Worm (Caenorhabditis elegans): ENCODE measurements around the gene F10G7.10.

Gene F10G7.10

DNA sequence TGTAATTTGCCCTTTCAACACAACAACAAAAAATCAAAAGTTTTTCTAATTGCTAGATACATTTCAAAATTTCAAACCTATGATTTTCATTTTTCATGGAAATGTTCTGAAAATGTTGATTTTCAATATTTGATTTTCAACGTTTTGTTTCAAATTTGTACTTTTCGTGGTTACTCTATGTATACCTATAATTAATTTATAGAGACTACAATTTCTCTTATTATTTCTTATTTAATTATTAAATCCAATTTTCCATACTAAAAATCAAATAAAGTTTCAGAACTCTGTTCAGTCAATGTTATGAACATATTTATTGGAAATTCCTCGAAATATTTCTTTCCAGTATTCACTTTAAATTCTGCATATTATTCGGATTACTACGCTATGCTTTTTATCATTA lies 39.1 kb downstream of the F10G7.10 start, which contains the start of gene sre-39:
Gene sre-39 (plus strand): TSS at position 301 of the 400 bp plus-strand sequence.
- TF ChIP-seq dao-5 (tag; optimal IDR thresholded peaks at IDR 0.05) (no peak), W03F9.2 (tag; optimal IDR thresholded peaks at IDR 0.05) (no peak), him-1 (tag; optimal IDR thresholded peaks at IDR 0.05) (no peak)

ce11 chrII:4684852-4685251 lies 41.2 kb downstream of the F10G7.10 start:
- no peak for TF ChIP-seq him-1 (tag; optimal IDR thresholded peaks at IDR 0.05)
- TF ChIP-seq W03F9.2 (tag; optimal IDR thresholded peaks at IDR 0.05), result no peak
- TF ChIP-seq dao-5 (tag; optimal IDR thresholded peaks at IDR 0.05), result no peak

DNA sequence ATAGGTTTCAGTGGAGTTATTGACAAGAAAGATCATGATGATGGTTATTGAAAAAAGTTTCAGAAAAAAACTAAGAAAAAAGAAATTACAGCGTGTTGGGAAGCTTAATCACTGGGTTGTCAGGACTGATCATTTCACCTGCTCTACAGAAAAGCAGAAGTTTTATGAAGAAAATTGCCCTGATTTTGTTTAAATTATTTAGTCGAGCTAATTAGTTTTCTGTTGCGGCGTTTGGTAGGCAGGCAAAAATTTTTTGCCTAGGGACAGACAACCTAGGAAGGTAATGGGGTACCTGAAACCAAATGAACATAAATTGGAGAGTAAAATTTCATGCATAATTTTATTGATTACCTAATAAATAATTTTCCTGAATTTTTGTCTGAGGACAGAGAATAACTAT lies 42.4 kb downstream of the F10G7.10 start, which contains the start of gene sre-40:
Gene sre-40 (minus strand): TSS at position 101 of the 400 bp plus-strand sequence.
- TF ChIP-seq dao-5 (tag; optimal IDR thresholded peaks at IDR 0.05), result no peak
- TF ChIP-seq W03F9.2 (tag; optimal IDR thresholded peaks at IDR 0.05), result no peak
- no peak for TF ChIP-seq him-1 (tag; optimal IDR thresholded peaks at IDR 0.05)

DNA sequence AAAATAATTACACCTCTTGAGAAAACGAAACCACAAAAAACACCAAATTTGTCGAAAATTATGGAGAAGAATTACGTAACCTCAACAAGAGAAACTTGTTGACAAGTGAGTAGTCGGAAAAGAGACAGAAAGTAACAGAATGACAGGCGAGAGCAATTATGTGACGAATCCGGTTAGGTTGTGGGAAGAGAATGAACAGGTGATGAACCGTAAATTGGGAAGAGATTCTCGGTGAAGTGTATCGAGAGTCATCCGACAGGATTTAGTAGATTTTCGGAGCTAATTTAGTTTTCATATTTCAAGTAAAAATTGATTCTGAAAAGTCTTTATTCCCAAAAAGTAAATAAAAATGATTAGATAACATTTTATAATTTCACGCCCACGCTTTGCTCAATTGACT lies 44.7 kb downstream of the F10G7.10 start, which contains the start of gene T05A7.7:
Gene T05A7.7 (minus strand): TSS at position 101 of the 400 bp plus-strand sequence.
- no peak for TF ChIP-seq him-1 (tag; optimal IDR thresholded peaks at IDR 0.05)
- no peak for TF ChIP-seq W03F9.2 (tag; optimal IDR thresholded peaks at IDR 0.05)
- no peak for TF ChIP-seq dao-5 (tag; optimal IDR thresholded peaks at IDR 0.05)

DNA sequence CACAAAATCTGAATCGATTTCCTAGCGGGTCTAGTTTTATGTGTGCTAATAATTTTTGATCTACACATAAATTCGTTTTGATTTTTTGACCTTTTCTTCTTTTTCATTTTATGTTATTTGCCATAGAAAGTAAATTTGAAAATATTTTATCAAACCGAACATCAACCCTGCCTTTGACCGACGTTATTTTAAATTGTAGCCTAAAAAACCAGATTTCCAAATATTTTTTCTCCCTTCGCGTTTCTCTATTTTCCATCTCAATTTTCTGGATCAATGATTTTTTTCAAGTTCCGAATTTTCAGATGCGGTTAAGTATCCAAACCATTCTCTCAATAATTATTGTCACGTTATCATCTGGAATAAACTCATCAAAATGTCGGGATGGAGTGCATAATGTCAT lies 48.1 kb downstream of the F10G7.10 start, which contains the start of gene T05A7.1:
Gene T05A7.1 (plus strand): TSS at position 301 of the 400 bp plus-strand sequence.
- TF ChIP-seq dao-5 (tag; optimal IDR thresholded peaks at IDR 0.05) (no peak), him-1 (tag; optimal IDR thresholded peaks at IDR 0.05) (no peak), W03F9.2 (tag; optimal IDR thresholded peaks at IDR 0.05) (no peak)

DNA sequence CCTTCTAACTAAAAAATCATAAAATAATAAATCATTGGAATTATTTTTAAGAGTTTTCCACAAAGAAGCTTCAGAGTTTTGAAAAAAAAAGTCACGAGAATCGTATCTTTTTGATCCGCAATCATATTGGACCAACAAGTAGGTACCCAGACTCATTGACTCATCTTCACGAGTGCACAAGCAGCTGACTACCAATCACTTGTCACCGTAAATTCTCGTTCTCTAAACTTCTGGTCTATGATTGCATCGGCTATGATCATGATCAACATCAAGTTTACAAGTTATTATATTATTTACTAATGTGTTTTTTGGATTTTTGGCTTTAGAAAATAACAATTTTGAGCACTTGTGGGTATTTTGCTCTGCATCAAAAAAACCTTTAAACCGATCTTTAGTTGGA lies 49.8 kb downstream of the F10G7.10 start:
- no peak for TF ChIP-seq dao-5 (tag; optimal IDR thresholded peaks at IDR 0.05)
- no peak for TF ChIP-seq W03F9.2 (tag; optimal IDR thresholded peaks at IDR 0.05)
- no peak for TF ChIP-seq him-1 (tag; optimal IDR thresholded peaks at IDR 0.05)

DNA sequence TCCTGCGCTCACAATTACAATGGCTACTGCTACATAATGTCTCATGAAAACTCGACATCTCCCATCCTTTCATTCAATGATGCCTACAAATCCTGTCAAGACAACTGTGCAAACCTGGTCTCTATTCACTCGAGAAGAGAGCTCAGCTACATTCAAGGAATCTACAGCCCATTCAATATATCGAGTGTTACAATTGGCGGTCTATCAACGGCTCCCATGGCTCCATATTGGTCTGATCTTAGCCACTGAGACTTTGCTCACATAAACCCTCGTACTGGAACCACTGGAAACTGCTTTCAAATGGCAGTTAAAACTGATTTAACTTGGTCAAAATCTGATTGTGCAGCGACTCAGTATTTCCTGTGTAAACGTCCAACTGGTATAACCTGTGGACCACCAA lies 50.6 kb downstream of the F10G7.10 start, which contains the start of gene T05A7.3:
Gene T05A7.3 (plus strand): TSS at position 301 of the 400 bp plus-strand sequence.
- no peak for TF ChIP-seq dao-5 (tag; optimal IDR thresholded peaks at IDR 0.05)
- TF ChIP-seq W03F9.2 (tag; optimal IDR thresholded peaks at IDR 0.05), result no peak
- TF ChIP-seq him-1 (tag; optimal IDR thresholded peaks at IDR 0.05), result no peak

DNA sequence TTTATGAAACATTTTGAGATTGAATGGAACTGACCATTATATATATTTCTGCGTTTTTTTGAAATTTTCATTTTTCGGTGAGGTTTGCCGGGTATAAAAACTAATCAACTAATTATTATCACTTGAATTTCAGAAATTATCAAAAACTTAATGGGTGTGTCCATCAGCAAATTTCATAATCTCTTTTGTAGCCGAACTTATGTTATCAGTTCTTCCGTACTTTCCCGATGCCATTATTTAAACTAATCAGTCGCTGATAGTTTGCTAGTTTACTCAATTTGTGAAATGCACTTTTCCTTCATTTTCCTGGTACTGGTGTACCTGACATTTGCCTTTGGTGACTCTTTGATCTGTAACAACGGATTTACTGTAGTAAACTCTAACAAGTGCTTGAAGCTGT lies 51.9 kb downstream of the F10G7.10 start:
- TF ChIP-seq him-1 (tag; optimal IDR thresholded peaks at IDR 0.05), result no peak
- no peak for TF ChIP-seq W03F9.2 (tag; optimal IDR thresholded peaks at IDR 0.05)
- no peak for TF ChIP-seq dao-5 (tag; optimal IDR thresholded peaks at IDR 0.05)

DNA sequence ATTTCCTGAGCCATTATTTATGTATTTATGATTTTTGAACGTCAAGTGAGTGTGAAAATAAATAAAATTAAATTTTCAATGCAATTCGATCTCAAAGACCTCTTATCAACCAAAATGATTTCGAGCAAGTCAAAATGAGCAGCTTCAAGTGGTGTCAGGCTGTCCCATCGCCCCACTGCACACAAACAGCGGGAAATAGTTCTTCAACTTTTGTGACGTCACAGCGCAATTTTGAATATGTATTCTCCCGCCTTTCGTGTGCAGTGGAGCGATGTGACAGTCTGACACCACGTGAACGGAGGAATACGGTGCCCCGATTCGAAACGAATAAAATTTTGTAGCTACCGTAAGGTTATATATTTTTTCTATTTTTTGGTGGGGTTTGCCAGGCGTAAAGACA lies 52.4 kb downstream of the F10G7.10 start:
- TF ChIP-seq W03F9.2 (tag; optimal IDR thresholded peaks at IDR 0.05) (no peak), dao-5 (tag; optimal IDR thresholded peaks at IDR 0.05) (no peak), him-1 (tag; optimal IDR thresholded peaks at IDR 0.05) (no peak)

ce11 chrII:4673242-4673641 lies 52.8 kb downstream of the F10G7.10 start:
- TF ChIP-seq dao-5 (tag; optimal IDR thresholded peaks at IDR 0.05), result no peak
- TF ChIP-seq him-1 (tag; optimal IDR thresholded peaks at IDR 0.05), result no peak
- TF ChIP-seq W03F9.2 (tag; optimal IDR thresholded peaks at IDR 0.05), result no peak

ce11 chrII:4672584-4673110 lies 53.4 kb downstream of the F10G7.10 start, which contains the start of the genes clec-140 and hmg-11:
TSS of gene clec-140 (plus strand) at chrII:4673060.
TSS of gene hmg-11 (plus strand) at chrII:4673085.
- TF ChIP-seq W03F9.2 (tag; optimal IDR thresholded peaks at IDR 0.05) (no peak), dao-5 (tag; optimal IDR thresholded peaks at IDR 0.05) (no peak), him-1 (tag; optimal IDR thresholded peaks at IDR 0.05) (no peak)

DNA sequence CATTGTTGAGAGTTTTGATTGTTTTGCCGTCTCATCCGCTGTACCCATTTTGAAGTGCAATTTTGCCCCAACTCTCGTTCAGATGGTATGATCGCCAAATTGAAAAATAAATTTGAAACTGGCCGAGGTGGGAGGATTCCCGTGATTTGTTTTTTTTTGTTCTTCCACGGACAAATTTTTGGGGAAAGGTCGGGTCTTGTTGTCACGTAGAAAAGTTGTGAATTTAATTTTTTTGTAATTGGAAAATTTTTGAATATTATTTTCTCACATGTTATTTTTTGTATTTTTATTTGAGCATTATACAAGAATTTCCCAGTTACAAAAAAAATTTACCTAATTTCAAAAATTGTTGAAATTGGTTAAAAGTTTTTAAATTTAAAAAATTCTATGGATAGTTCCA lies 54.4 kb downstream of the F10G7.10 start, which contains the start of gene T05A7.6:
Gene T05A7.6 (minus strand): TSS at position 101 of the 400 bp plus-strand sequence.
- no peak for TF ChIP-seq dao-5 (tag; optimal IDR thresholded peaks at IDR 0.05)
- TF ChIP-seq him-1 (tag; optimal IDR thresholded peaks at IDR 0.05), result no peak
- no peak for TF ChIP-seq W03F9.2 (tag; optimal IDR thresholded peaks at IDR 0.05)

- TF ChIP-seq dao-5 (tag; optimal IDR thresholded peaks at IDR 0.05) (no peak), W03F9.2 (tag; optimal IDR thresholded peaks at IDR 0.05) (no peak), him-1 (tag; optimal IDR thresholded peaks at IDR 0.05) (no peak)
Measured at ce11 chrII:4667572-4667971, 58.5 kb downstream of the F10G7.10 start, which contains the start of gene fut-5. TSS of gene fut-5 (minus strand) at chrII:4667672.

ce11 chrII:4665359-4665758 lies 60.7 kb downstream of the F10G7.10 start, which contains the start of gene T05A7.11:
TSS of gene T05A7.11 (minus strand) at chrII:4665459.
- TF ChIP-seq dao-5 (tag; optimal IDR thresholded peaks at IDR 0.05), result no peak
- TF ChIP-seq W03F9.2 (tag; optimal IDR thresholded peaks at IDR 0.05), result no peak
- TF ChIP-seq him-1 (tag; optimal IDR thresholded peaks at IDR 0.05), result no peak
